Worm (Caenorhabditis elegans): Measurements from ENCODE around the gene T03F7.6.

- no peak for TF ChIP-seq ekl-4 (GFP tag; IDR thresholded peaks at IDR 0.05)
- TF ChIP-seq B0336.3 (GFP tag; IDR thresholded peaks at IDR 0.05) = no peak
- TF ChIP-seq lir-1 (GFP tag; conservative IDR thresholded peaks at IDR 0.05) = no peak
- no peak for TF ChIP-seq ets-4 (GFP tag; optimal IDR thresholded peaks at IDR 0.05)
- TF ChIP-seq ceh-40 (GFP tag; IDR thresholded peaks at IDR 0.05) = no peak
- no peak for TF ChIP-seq dox-1 (GFP tag; IDR thresholded peaks at IDR 0.05)
- no peak for TF ChIP-seq efl-1 (GFP tag; optimal IDR thresholded peaks at IDR 0.05)
- TF ChIP-seq mes-4 (tag; optimal IDR thresholded peaks at IDR 0.05) = no peak
- no peak for TF ChIP-seq snpc-1.1 (tag; optimal IDR thresholded peaks at IDR 0.05; ENCODE audit: insufficient read depth)
- no peak for TF ChIP-seq sdz-38 (tag; optimal IDR thresholded peaks at IDR 0.05)
- TF ChIP-seq ama-1 (optimal IDR thresholded peaks at IDR 0.05) = no peak
- TF ChIP-seq ama-1 (GFP tag; optimal IDR thresholded peaks at IDR 0.05) = no peak
Observed at ce11 chrV:11335757-11336418, 41.4 kb downstream of the T03F7.6 start.

Data from whole organism, young adult.